Worm (Caenorhabditis elegans): ENCODE results near the gene fog-2.

ce11 chrV:20192102-20192880, 6.8 kb upstream of the fog-2 start, which contains the start of the genes fbxa-115 and Y113G7B.27:
- TF ChIP-seq him-1 (tag; optimal IDR thresholded peaks at IDR 0.05) (no peak), dao-5 (tag; optimal IDR thresholded peaks at IDR 0.05) (no peak)

All from whole organism, L4/young adult.